Fruit fly (Drosophila melanogaster): Measurements from ENCODE around the gene nSyb.

Gene nSyb

dm6 chr3L:1584003-1584402 lies 53.5 kb downstream of the nSyb start (continued):
- no peak for TF ChIP-seq crc (GFP tag; optimal IDR thresholded peaks at IDR 0.05)
- TF ChIP-seq jing (GFP tag; optimal IDR thresholded peaks at IDR 0.05): peak; percentile 63
- TF ChIP-seq tup (GFP tag; optimal IDR thresholded peaks at IDR 0.05): no peak
- no peak for TF ChIP-seq tna (GFP tag; IDR thresholded peaks at IDR 0.05; ENCODE audit: partially characterized antibody)
- TF ChIP-seq CG1024 (GFP tag; IDR thresholded peaks at IDR 0.05): no peak
- TF ChIP-seq seq (GFP tag; IDR thresholded peaks at IDR 0.05): peak; percentile 22; the same call in 1 of the 2 replicates
- TF ChIP-seq slou (GFP tag; optimal IDR thresholded peaks at IDR 0.05): no peak
- TF ChIP-seq Sin3A (optimal IDR thresholded peaks at IDR 0.05): no peak
- no peak for TF ChIP-seq CG1832 (GFP tag; optimal IDR thresholded peaks at IDR 0.05)
- peak; percentile 70; the same call in 1 of the 2 replicates for TF ChIP-seq sim (GFP tag; IDR thresholded peaks at IDR 0.05)
- TF ChIP-seq CG12071 (GFP tag; optimal IDR thresholded peaks at IDR 0.05): no peak
- TF ChIP-seq ATbp (GFP tag; optimal IDR thresholded peaks at IDR 0.05): peak; percentile 55
- TF ChIP-seq gem (tag; optimal IDR thresholded peaks at IDR 0.05): peak; percentile 78
- TF ChIP-seq disco-r (GFP tag; optimal IDR thresholded peaks at IDR 0.05): no peak
- TF ChIP-seq CG17802 (tag; optimal IDR thresholded peaks at IDR 0.05): peak; percentile 22
- TF ChIP-seq zf30C (GFP tag; optimal IDR thresholded peaks at IDR 0.05): peak; percentile 22
- TF ChIP-seq stwl (tag; optimal IDR thresholded peaks at IDR 0.05): no peak
- TF ChIP-seq CG9797 (GFP tag; optimal IDR thresholded peaks at IDR 0.05): no peak
- TF ChIP-seq CG18476 (GFP tag; optimal IDR thresholded peaks at IDR 0.05): no peak
- peak; percentile 55; the same call in 2 of the 3 replicates for TF ChIP-seq croc (GFP tag; conservative IDR thresholded peaks at IDR 0.05)
- TF ChIP-seq sens (GFP tag): peak; percentile 93
- TF ChIP-seq psq (GFP tag; optimal IDR thresholded peaks at IDR 0.05): peak; percentile 22
- no peak for TF ChIP-seq br (optimal IDR thresholded peaks at IDR 0.05)
- no peak for TF ChIP-seq Gsc (GFP tag; IDR thresholded peaks at IDR 0.05)
- TF ChIP-seq CG12155 (GFP tag; optimal IDR thresholded peaks at IDR 0.05): peak; percentile 46
- TF ChIP-seq maf-S (GFP tag; optimal IDR thresholded peaks at IDR 0.05): peak; percentile 3
- peak; percentile 19 for TF ChIP-seq CG9876 (GFP tag; optimal IDR thresholded peaks at IDR 0.05)
- TF ChIP-seq unc-4 (GFP tag; IDR thresholded peaks at IDR 0.05; ENCODE audit: partially characterized antibody): no peak
- TF ChIP-seq GATAe (GFP tag; conservative IDR thresholded peaks at IDR 0.05): 0 out of 2 replicates have a peak, but pooled peaks have one; percentile 30
- no peak for TF ChIP-seq gsb (GFP tag; IDR thresholded peaks at IDR 0.05)
- TF ChIP-seq CG6791 (GFP tag; IDR thresholded peaks at IDR 0.05; ENCODE audit: partially characterized antibody): no peak
- TF ChIP-seq row (GFP tag; IDR thresholded peaks at IDR 0.05): peak; percentile 68
- peak; percentile 45; the same call in 1 of the 2 replicates for TF ChIP-seq ssp (GFP tag; IDR thresholded peaks at IDR 0.05)
- TF ChIP-seq CG34376 (GFP tag; optimal IDR thresholded peaks at IDR 0.05): no peak
- TF ChIP-seq pita (GFP tag; optimal IDR thresholded peaks at IDR 0.05): no peak
- peak; percentile 65; the same call in 2 of the 3 replicates for TF ChIP-seq Optix (GFP tag; IDR thresholded peaks at IDR 0.05)
- TF ChIP-seq prd (optimal IDR thresholded peaks at IDR 0.05): no peak
- peak; percentile 86 for TF ChIP-seq prd (GFP tag; IDR thresholded peaks at IDR 0.05)
- no peak for TF ChIP-seq run (tag; optimal IDR thresholded peaks at IDR 0.05)
- TF ChIP-seq CG18619 (GFP tag; optimal IDR thresholded peaks at IDR 0.05): peak; percentile 38
- TF ChIP-seq Myb (GFP tag; optimal IDR thresholded peaks at IDR 0.05): no peak
- peak; percentile 24 for TF ChIP-seq cwo (GFP tag; optimal IDR thresholded peaks at IDR 0.05)
- no peak for TF ChIP-seq CG11560 (tag; IDR thresholded peaks at IDR 0.05)
- TF ChIP-seq scrt (GFP tag; optimal IDR thresholded peaks at IDR 0.05): no peak
- TF ChIP-seq Mes4 (GFP tag; optimal IDR thresholded peaks at IDR 0.05): peak; percentile 51
- peak; percentile 12 for TF ChIP-seq CrebB (tag; optimal IDR thresholded peaks at IDR 0.05)
- no peak for TF ChIP-seq al (GFP tag; IDR thresholded peaks at IDR 0.05)
- peak; percentile 69 for TF ChIP-seq CG8924 (tag; optimal IDR thresholded peaks at IDR 0.05)
- no peak for TF ChIP-seq nau (GFP tag; optimal IDR thresholded peaks at IDR 0.05)
- peak; percentile 64; the same call in 2 of the 3 replicates for TF ChIP-seq CG14050 (GFP tag; IDR thresholded peaks at IDR 0.05)
- peak; percentile 36; the same call in 2 of the 3 replicates for TF ChIP-seq B-H1 (GFP tag; IDR thresholded peaks at IDR 0.05)
- TF ChIP-seq CG13894 (tag; optimal IDR thresholded peaks at IDR 0.05): no peak
